Worm (Caenorhabditis elegans): ENCODE results near the gene dlc-3.

dlc-3 gene

DNA sequence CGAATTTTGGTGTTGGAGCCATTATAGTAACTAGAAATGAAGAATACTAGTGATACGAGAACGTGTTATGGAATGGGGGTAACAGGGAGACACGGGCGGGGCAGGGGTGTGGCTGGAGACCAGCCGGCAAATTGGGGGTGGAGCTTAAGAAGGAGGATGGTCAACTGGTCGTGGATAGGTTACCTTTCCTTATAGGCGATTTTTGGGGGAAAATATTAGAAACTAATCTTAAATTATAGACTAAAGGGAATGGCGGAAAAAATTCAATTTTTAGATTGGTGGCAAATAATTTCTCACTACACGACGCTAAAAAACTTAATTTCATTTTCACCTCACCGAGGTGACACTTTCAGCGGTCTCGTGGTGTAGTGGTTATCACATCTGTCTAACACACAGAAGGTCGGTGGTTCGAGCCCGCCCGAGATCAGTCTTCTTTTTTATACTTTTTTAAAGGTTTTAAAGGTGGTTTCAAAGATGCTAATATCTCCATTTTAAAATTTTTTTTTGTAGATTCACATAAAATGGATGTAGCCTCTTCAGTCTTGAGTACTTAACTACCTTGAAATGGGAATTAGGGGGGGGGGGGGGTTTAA lies 32.2 kb upstream of the dlc-3 start, which contains the start of gene Y65A5A.1:
Y65A5A.1 (minus strand) TSS at position 51 of the 593 bp plus-strand sequence.
- TF ChIP-seq aly-2 (tag; optimal IDR thresholded peaks at IDR 0.05) (no peak), pqm-1 (tag; optimal IDR thresholded peaks at IDR 0.05) (peak; percentile 3), elt-3 (tag; optimal IDR thresholded peaks at IDR 0.05) (no peak), jun-1 (tag; optimal IDR thresholded peaks at IDR 0.05) (no peak), elt-1 (tag; optimal IDR thresholded peaks at IDR 0.05) (no peak), lin-39 (tag; optimal IDR thresholded peaks at IDR 0.05) (no peak), unc-62 (GFP tag; optimal IDR thresholded peaks at IDR 0.05) (no peak), eor-1 (tag; optimal IDR thresholded peaks at IDR 0.05) (no peak), nhr-67 (tag; optimal IDR thresholded peaks at IDR 0.05) (no peak), nhr-23 (tag; optimal IDR thresholded peaks at IDR 0.05) (no peak), elt-2 (tag; optimal IDR thresholded peaks at IDR 0.05) (peak; percentile 7), nfya-1 (tag; optimal IDR thresholded peaks at IDR 0.05; ENCODE audit: insufficient read depth) (peak; percentile 12)

DNA sequence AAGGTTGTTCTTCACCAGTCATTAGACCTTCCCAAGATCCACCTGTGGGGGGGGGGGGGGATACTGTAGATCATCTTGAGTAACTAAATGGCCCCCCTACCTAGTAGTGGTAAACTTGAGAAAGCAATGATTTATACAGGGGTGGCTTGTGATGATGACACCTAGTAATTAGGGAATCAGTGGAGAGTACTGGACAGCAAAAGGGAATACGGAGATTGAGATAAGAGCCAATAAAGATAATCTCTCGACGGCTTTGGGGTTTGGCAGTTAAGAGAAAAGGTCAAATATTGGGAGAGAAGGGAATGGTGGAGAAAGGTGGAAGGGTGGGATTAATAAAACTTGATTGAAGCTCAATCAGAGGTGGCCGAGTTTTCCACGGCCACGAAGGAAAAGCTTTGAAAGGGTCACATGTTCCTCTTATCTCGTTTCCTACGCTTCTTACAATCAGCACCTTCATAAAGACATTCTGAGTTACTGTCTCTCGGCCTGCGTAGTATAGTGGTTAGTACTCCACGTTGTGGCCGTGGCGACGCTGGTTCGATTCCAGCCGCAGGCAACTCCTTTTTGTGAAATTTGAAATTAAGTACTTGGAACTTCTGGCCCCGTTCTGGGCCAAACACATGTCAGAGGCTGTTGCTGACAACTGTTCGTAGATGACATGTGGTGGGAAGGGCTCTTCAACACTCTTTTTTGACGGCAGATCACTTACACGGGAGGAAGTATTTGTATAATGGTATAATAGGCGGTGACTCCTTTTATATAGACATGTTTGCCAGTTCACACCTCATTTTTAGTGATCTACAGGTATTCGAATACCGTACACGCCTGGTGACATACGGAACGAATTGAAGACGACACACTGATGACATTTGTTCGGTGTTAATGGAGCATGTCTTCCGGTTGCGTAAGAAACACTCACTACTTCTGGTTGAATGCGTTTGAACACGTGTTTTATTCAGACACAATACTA lies 31.3 kb upstream of the dlc-3 start:
- no peak for TF ChIP-seq nhr-76 (tag; optimal IDR thresholded peaks at IDR 0.05)
- TF ChIP-seq lin-39 (tag; optimal IDR thresholded peaks at IDR 0.05) = no peak
- no peak for TF ChIP-seq jun-1 (tag; optimal IDR thresholded peaks at IDR 0.05)
- peak; percentile 52 for TF ChIP-seq nhr-43 (tag; optimal IDR thresholded peaks at IDR 0.05; ENCODE audit: poor library complexity, severe bottlenecking)
- no peak for TF ChIP-seq nhr-25 (tag; optimal IDR thresholded peaks at IDR 0.05)
- peak; percentile 18 for TF ChIP-seq elt-1 (tag; optimal IDR thresholded peaks at IDR 0.05)
- TF ChIP-seq zag-1 (tag; optimal IDR thresholded peaks at IDR 0.05) = no peak
- no peak for TF ChIP-seq daf-12 (tag; optimal IDR thresholded peaks at IDR 0.05)
- no peak for TF ChIP-seq egl-5 (tag; optimal IDR thresholded peaks at IDR 0.05)
- TF ChIP-seq nhr-77 (tag; optimal IDR thresholded peaks at IDR 0.05) = no peak
- peak; percentile 23 for TF ChIP-seq pqm-1 (tag; optimal IDR thresholded peaks at IDR 0.05)
- TF ChIP-seq mdl-1 (tag; optimal IDR thresholded peaks at IDR 0.05) = no peak
- no peak for TF ChIP-seq ceh-16 (tag; optimal IDR thresholded peaks at IDR 0.05)
- TF ChIP-seq ama-1 (optimal IDR thresholded peaks at IDR 0.05) = no peak
- TF ChIP-seq fkh-2 (tag; optimal IDR thresholded peaks at IDR 0.05) = no peak
- TF ChIP-seq hmg-11 (tag; optimal IDR thresholded peaks at IDR 0.05) = no peak
- TF ChIP-seq fos-1 (tag; optimal IDR thresholded peaks at IDR 0.05) = no peak
- no peak for TF ChIP-seq eor-1 (tag; optimal IDR thresholded peaks at IDR 0.05)
- TF ChIP-seq ceh-28 (tag; optimal IDR thresholded peaks at IDR 0.05) = no peak
- no peak for TF ChIP-seq ZK546.5 (tag; optimal IDR thresholded peaks at IDR 0.05)
- TF ChIP-seq lsy-12 (tag; optimal IDR thresholded peaks at IDR 0.05) = no peak
- no peak for TF ChIP-seq unc-62 (GFP tag; optimal IDR thresholded peaks at IDR 0.05)
- no peak for TF ChIP-seq R02D3.7 (tag; optimal IDR thresholded peaks at IDR 0.05)
- TF ChIP-seq nfya-1 (tag; optimal IDR thresholded peaks at IDR 0.05; ENCODE audit: insufficient read depth) = peak; percentile 33
- TF ChIP-seq elt-2 (tag; optimal IDR thresholded peaks at IDR 0.05) = peak; percentile 34
- TF ChIP-seq nhr-67 (tag; optimal IDR thresholded peaks at IDR 0.05) = no peak
- TF ChIP-seq snpc-4 (tag; optimal IDR thresholded peaks at IDR 0.05) = peak; percentile 6
- no peak for TF ChIP-seq ztf-11 (tag; optimal IDR thresholded peaks at IDR 0.05)
- TF ChIP-seq ceh-82 (tag; optimal IDR thresholded peaks at IDR 0.05) = no peak
- no peak for TF ChIP-seq skn-1 (tag; optimal IDR thresholded peaks at IDR 0.05)
- TF ChIP-seq nhr-237 (tag; optimal IDR thresholded peaks at IDR 0.05) = no peak
- TF ChIP-seq tbx-2 (tag; optimal IDR thresholded peaks at IDR 0.05) = no peak
- no peak for TF ChIP-seq nhr-12 (tag; optimal IDR thresholded peaks at IDR 0.05)
- no peak for TF ChIP-seq nhr-11 (tag; optimal IDR thresholded peaks at IDR 0.05)
- TF ChIP-seq aly-2 (tag; optimal IDR thresholded peaks at IDR 0.05) = no peak
- TF ChIP-seq ztf-4 (tag; optimal IDR thresholded peaks at IDR 0.05) = no peak
- TF ChIP-seq unc-39 (tag; optimal IDR thresholded peaks at IDR 0.05) = no peak
- TF ChIP-seq lin-15B (tag; optimal IDR thresholded peaks at IDR 0.05) = no peak
- TF ChIP-seq ceh-9 (tag; optimal IDR thresholded peaks at IDR 0.05) = no peak
- TF ChIP-seq egl-27 (tag; optimal IDR thresholded peaks at IDR 0.05) = no peak
- TF ChIP-seq fkh-10 (GFP tag; optimal IDR thresholded peaks at IDR 0.05) = no peak
- TF ChIP-seq nhr-28 (tag; optimal IDR thresholded peaks at IDR 0.05) = no peak
- no peak for TF ChIP-seq pha-4 (tag; optimal IDR thresholded peaks at IDR 0.05)
- TF ChIP-seq nhr-23 (tag; optimal IDR thresholded peaks at IDR 0.05) = no peak
- peak in 1 of 3 experiments; percentile 10 for TF ChIP-seq elt-3 (tag; optimal IDR thresholded peaks at IDR 0.05)
- TF ChIP-seq sea-2 (GFP tag; optimal IDR thresholded peaks at IDR 0.05) = no peak
- TF ChIP-seq mml-1 (tag; optimal IDR thresholded peaks at IDR 0.05) = no peak

All from whole organism, L3 larva.